Worm (Caenorhabditis elegans) whole organism, L1 larva: Measurements from ENCODE around the gene smoc-1.

Source experiments
- C04F5.9 ChIP-seq: sonication (generic microtip); optimal IDR thresholded peaks from 2 replicates; lab custom pipeline; 2016; ENCODE audit warnings: missing genetic modification characterization, missing compliant biosample characterization
- C16A3.4 ChIP-seq: fragments of 150-350 bp; optimal IDR thresholded peaks from 2 replicates; lab custom pipeline; 2014; ENCODE audit warnings: missing biosample characterization, missing genetic modification characterization
- C34B4.2 ChIP-seq: sonication (generic microtip); optimal IDR thresholded peaks from 2 replicates; lab custom pipeline; 2017; ENCODE audit warnings: mild to moderate bottlenecking, missing genetic modification characterization, missing compliant biosample characterization
- Y116A8C.19 ChIP-seq: sonication (generic microtip); optimal IDR thresholded peaks from 2 replicates; lab custom pipeline; 2016; ENCODE audit warnings: missing compliant biosample characterization, missing genetic modification characterization, borderline replicate concordance
- alr-1 ChIP-seq: fragments of 200-800 bp; sonication (Bioruptor generic); optimal IDR thresholded peaks from 2 replicates; lab custom pipeline; 2018; ENCODE audit warnings: borderline replicate concordance, mild to moderate bottlenecking, missing genetic modification characterization, missing compliant biosample characterization
- aly-2 ChIP-seq: fragments of 150-350 bp; optimal IDR thresholded peaks from 2 replicates; lab custom pipeline; 2014; ENCODE audit warnings: missing biosample characterization, missing genetic modification characterization
- ama-1 ChIP-seq: fragments of 150-350 bp; optimal IDR thresholded peaks from 2 replicates; lab custom pipeline; 2014
- blmp-1 ChIP-seq: fragments of 150-350 bp; optimal IDR thresholded peaks from 2 replicates; lab custom pipeline; 2014; ENCODE audit warnings: missing biosample characterization, missing genetic modification characterization
- ceh-88 ChIP-seq: fragments of 200-800 bp; sonication (Bioruptor generic); IDR thresholded peaks from 2 replicates; pipeline ENCODE4 v1.3.6; 2022; ENCODE audit warnings: missing genetic modification characterization, missing compliant biosample characterization
- ces-1 ChIP-seq: fragments of 150-350 bp; optimal IDR thresholded peaks from 2 replicates; lab custom pipeline; 2014; ENCODE audit warnings: missing biosample characterization, missing genetic modification reagents, missing genetic modification characterization
- dpl-1 ChIP-seq, 3 experiments: fragments of 150-350 bp in 2 of 3; sonication (generic microtip) in 1 of 3; optimal IDR thresholded peaks; 2 replicates each; lab custom pipeline; 2014 to 2017; ENCODE audit warnings: missing biosample characterization in 3 of 3, missing genetic modification characterization in 3 of 3, missing genetic modification reagents in 3 of 3
- efl-3 ChIP-seq: fragments of 200-800 bp; sonication (Bioruptor generic); optimal IDR thresholded peaks from 2 replicates; lab custom pipeline; 2018; ENCODE audit warnings: mild to moderate bottlenecking, missing genetic modification characterization, missing compliant biosample characterization
- egl-13 ChIP-seq: sonication (generic microtip); optimal IDR thresholded peaks from 2 replicates; lab custom pipeline; 2016; ENCODE audit warnings: missing genotype, missing genetic modification reagents, missing genetic modification characterization, missing compliant biosample characterization
- egl-27 ChIP-seq, 2 experiments: fragments of 150-350 bp in 1 of 2; sonication (generic microtip); optimal IDR thresholded peaks; 3 replicates each; lab custom pipeline; 2017 to 2018; ENCODE audit warnings: missing biosample characterization in 2 of 2, missing genetic modification characterization in 2 of 2, missing genetic modification reagents in 2 of 2
- elt-2 ChIP-seq: sonication (generic microtip); optimal IDR thresholded peaks from 2 replicates; lab custom pipeline; 2016; ENCODE audit warnings: missing genetic modification characterization, mild to moderate bottlenecking, inconsistent platforms, missing compliant biosample characterization, missing genetic modification reagents
- grh-1 ChIP-seq: fragments of 200-800 bp; sonication (Bioruptor generic); IDR thresholded peaks from 2 replicates; pipeline ENCODE4 v1.3.6; 2022; ENCODE audit warnings: missing genetic modification reagents, missing genetic modification characterization, missing compliant biosample characterization
- hlh-17 ChIP-seq: fragments of 200-800 bp; sonication (Bioruptor generic); optimal IDR thresholded peaks from 2 replicates; lab custom pipeline; 2018; ENCODE audit warnings: missing genetic modification characterization, mild to moderate bottlenecking, missing compliant biosample characterization, moderate library complexity, borderline replicate concordance
- hpl-2 ChIP-seq: fragments of 150-350 bp; optimal IDR thresholded peaks from 2 replicates; lab custom pipeline; 2014; ENCODE audit warnings: missing biosample characterization, missing genetic modification reagents, missing genetic modification characterization
- irx-1 ChIP-seq: sonication (generic microtip); optimal IDR thresholded peaks from 2 replicates; lab custom pipeline; 2016; ENCODE audit warnings: missing genetic modification characterization, missing compliant biosample characterization
- isw-1 ChIP-seq: fragments of 200-800 bp; sonication (Bioruptor generic); IDR thresholded peaks from 2 replicates; pipeline ENCODE4 v1.3.6; 2022; ENCODE audit warnings: missing genetic modification characterization, missing compliant biosample characterization
- lin-13 ChIP-seq: fragments of 150-350 bp; optimal IDR thresholded peaks from 2 replicates; lab custom pipeline; 2014; ENCODE audit warnings: missing biosample characterization, missing genetic modification reagents, missing genetic modification characterization
- lin-15B ChIP-seq: fragments of 150-350 bp; sonication (generic microtip); optimal IDR thresholded peaks from 3 replicates; lab custom pipeline; 2014; ENCODE audit warnings: missing biosample characterization, missing genetic modification characterization
- lin-35 ChIP-seq, 2 experiments: fragments of 150-350 bp; optimal IDR thresholded peaks; 2 replicates each; lab custom pipeline; 2014; ENCODE audit warnings: missing biosample characterization in 2 of 2, missing genetic modification characterization in 2 of 2, missing genetic modification reagents in 2 of 2
- lir-3 ChIP-seq: sonication (generic microtip); optimal IDR thresholded peaks from 2 replicates; lab custom pipeline; 2016; ENCODE audit warnings: mild to moderate bottlenecking, missing genetic modification characterization, moderate library complexity, missing compliant biosample characterization; ENCODE audit not compliant: poor library complexity
- lsy-2 ChIP-seq, 2 experiments: fragments of 150-350 bp; optimal IDR thresholded peaks; 2 replicates each; lab custom pipeline; 2014; ENCODE audit warnings: missing biosample characterization in 2 of 2, missing genetic modification characterization in 2 of 2
- mab-9 ChIP-seq: fragments of 200-800 bp; sonication (Bioruptor generic); IDR thresholded peaks from 2 replicates; pipeline ENCODE4 v1.3.6; 2022; ENCODE audit warnings: missing genetic modification reagents, missing genetic modification characterization, missing compliant biosample characterization
- mdl-1 ChIP-seq, 2 experiments: fragments of 150-350 bp; optimal IDR thresholded peaks; 2 replicates each; lab custom pipeline; 2014 to 2017; ENCODE audit warnings: missing biosample characterization in 2 of 2, missing genetic modification characterization in 2 of 2, inconsistent platforms in 1 of 2
- mep-1 ChIP-seq: fragments of 150-350 bp; optimal IDR thresholded peaks from 2 replicates; lab custom pipeline; 2014; ENCODE audit warnings: missing biosample characterization, missing genetic modification characterization
- nhr-11 ChIP-seq: fragments of 150-350 bp; optimal IDR thresholded peaks from 2 replicates; lab custom pipeline; 2014; ENCODE audit warnings: missing biosample characterization, missing genetic modification characterization
- nhr-20 ChIP-seq: sonication (generic microtip); optimal IDR thresholded peaks from 2 replicates; lab custom pipeline; 2016; ENCODE audit warnings: mild to moderate bottlenecking, missing genetic modification characterization, missing compliant biosample characterization
- nhr-237 ChIP-seq: fragments of 150-350 bp; optimal IDR thresholded peaks from 2 replicates; lab custom pipeline; 2014; ENCODE audit warnings: missing biosample characterization, missing genetic modification characterization
- nhr-47 ChIP-seq: sonication (generic microtip); optimal IDR thresholded peaks from 2 replicates; lab custom pipeline; 2016; ENCODE audit warnings: mild to moderate bottlenecking, missing genetic modification characterization, moderate library complexity, missing compliant biosample characterization
- nhr-71 ChIP-seq: sonication (generic microtip); optimal IDR thresholded peaks from 2 replicates; lab custom pipeline; 2016; ENCODE audit warnings: mild to moderate bottlenecking, missing genetic modification characterization, moderate library complexity, missing compliant biosample characterization
- nhr-90 ChIP-seq: sonication (generic microtip); optimal IDR thresholded peaks from 2 replicates; lab custom pipeline; 2016; ENCODE audit warnings: mild to moderate bottlenecking, missing genetic modification characterization, missing compliant biosample characterization; ENCODE audit not compliant: poor library complexity
- pag-3 ChIP-seq: sonication (generic microtip); optimal IDR thresholded peaks from 2 replicates; lab custom pipeline; 2017; ENCODE audit warnings: missing genetic modification characterization, mild to moderate bottlenecking, missing compliant biosample characterization, antibody characterized with exemption, borderline replicate concordance; ENCODE audit not compliant: insufficient read depth
- pax-3 ChIP-seq: fragments of 200-800 bp; sonication (Bioruptor generic); optimal IDR thresholded peaks from 2 replicates; lab custom pipeline; 2018; ENCODE audit warnings: mild to moderate bottlenecking, missing genetic modification characterization, moderate library complexity, missing compliant biosample characterization
- rnt-1 ChIP-seq: sonication (generic microtip); optimal IDR thresholded peaks from 2 replicates; lab custom pipeline; 2016; ENCODE audit warnings: mild to moderate bottlenecking, missing genetic modification characterization, moderate library complexity, missing compliant biosample characterization
- skn-1 ChIP-seq: fragments of 150-350 bp; optimal IDR thresholded peaks from 2 replicates; lab custom pipeline; 2014; ENCODE audit warnings: missing biosample characterization, missing genetic modification characterization
- snpc-4 ChIP-seq: fragments of 150-350 bp; optimal IDR thresholded peaks from 2 replicates; lab custom pipeline; 2014; ENCODE audit warnings: missing biosample characterization, missing genetic modification characterization
- snu-23 ChIP-seq: sonication (generic microtip); optimal IDR thresholded peaks from 2 replicates; lab custom pipeline; 2016; ENCODE audit warnings: missing genetic modification characterization, missing compliant biosample characterization
- sup-37 ChIP-seq: fragments of 200-800 bp; sonication (Bioruptor generic); optimal IDR thresholded peaks from 2 replicates; lab custom pipeline; 2018; ENCODE audit warnings: mild to moderate bottlenecking, missing genetic modification characterization, missing compliant biosample characterization
- swsn-7 ChIP-seq: sonication (generic microtip); optimal IDR thresholded peaks from 2 replicates; lab custom pipeline; 2016; ENCODE audit warnings: missing genetic modification characterization, missing compliant biosample characterization
- tlp-1 ChIP-seq: fragments of 150-350 bp; optimal IDR thresholded peaks from 2 replicates; lab custom pipeline; 2014; ENCODE audit warnings: missing biosample characterization, missing genetic modification characterization
- unc-130 ChIP-seq: fragments of 150-350 bp; optimal IDR thresholded peaks from 2 replicates; lab custom pipeline; 2017; ENCODE audit warnings: missing biosample characterization, missing genetic modification characterization, inconsistent platforms
- unc-30 ChIP-seq: sonication (generic microtip); optimal IDR thresholded peaks from 2 replicates; lab custom pipeline; 2017; ENCODE audit warnings: missing biosample characterization, missing genetic modification characterization
- unc-86 ChIP-seq: sonication (generic microtip); optimal IDR thresholded peaks from 2 replicates; lab custom pipeline; 2016; ENCODE audit warnings: missing genetic modification characterization, missing compliant biosample characterization
- unc-98 ChIP-seq: fragments of 200-800 bp; sonication (Bioruptor generic); IDR thresholded peaks from 2 replicates; pipeline ENCODE4 v1.3.6; 2022; ENCODE audit warnings: missing genetic modification characterization, missing compliant biosample characterization
- vab-15 ChIP-seq: sonication (generic microtip); optimal IDR thresholded peaks from 2 replicates; lab custom pipeline; 2017; ENCODE audit warnings: missing genotype, mild to moderate bottlenecking, missing genetic modification characterization, missing compliant biosample characterization
- xbp-1 ChIP-seq: sonication (generic microtip); optimal IDR thresholded peaks from 2 replicates; lab custom pipeline; 2016; ENCODE audit warnings: missing genetic modification characterization, missing compliant biosample characterization
- zip-4 ChIP-seq: fragments of 200-800 bp; sonication (Bioruptor generic); optimal IDR thresholded peaks from 2 replicates; lab custom pipeline; 2018; ENCODE audit warnings: mild to moderate bottlenecking, missing genetic modification characterization, moderate library complexity, missing compliant biosample characterization
- ztf-11 ChIP-seq, 2 experiments: sonication (generic microtip); optimal IDR thresholded peaks; 2 replicates each; lab custom pipeline; 2016 to 2017; ENCODE audit warnings: missing genetic modification characterization in 2 of 2, missing biosample characterization in 1 of 2, missing compliant biosample characterization in 1 of 2

The smoc-1 gene

DNA sequence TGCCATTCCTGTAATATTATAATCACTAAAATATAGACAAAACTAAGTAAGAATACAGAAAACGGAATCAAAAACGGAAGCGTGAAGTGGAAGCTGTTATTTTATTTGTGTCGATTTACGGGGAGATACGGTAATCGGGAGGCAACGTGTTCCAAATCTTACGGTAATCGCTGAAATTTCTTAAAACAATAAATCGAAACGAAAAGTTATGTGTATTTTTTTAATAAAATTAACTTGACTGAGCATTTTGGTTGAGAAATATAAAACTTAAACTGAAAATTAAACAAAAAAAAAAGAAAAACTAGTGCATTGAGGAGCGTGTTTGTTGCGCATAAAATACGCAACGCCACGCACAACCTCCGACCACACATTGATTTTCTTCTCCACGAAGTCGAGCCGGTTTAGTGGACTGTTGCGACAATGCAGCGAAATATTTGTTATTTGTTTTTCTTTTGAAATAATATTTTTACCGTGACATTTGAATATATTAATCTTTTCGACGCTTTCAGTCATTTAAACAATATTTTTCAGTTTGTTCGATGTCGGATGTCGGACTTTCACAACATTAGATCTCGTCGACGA, 7.0 kb downstream of the smoc-1 start, which contains the start of the genes F55A11.1 and syx-5 (continued):
- TF ChIP-seq lin-35 (GFP tag; optimal IDR thresholded peaks at IDR 0.05; lab: Kevin White, UChicago) (peak; percentile 78 to 79), tlp-1 (tag; lab: Kevin White, UChicago) (no peak), blmp-1 (tag; lab: Kevin White, UChicago) (peak; percentile 37), aly-2 (peak; percentile 86), mab-9 (GFP tag; lab: Robert Waterston, UW) (peak; percentile 87), xbp-1 (tag; lab: Kevin White, UChicago) (peak; percentile 100), lin-15B (tag; lab: Kevin White, UChicago) (peak; percentile 52), egl-27 (tag; optimal IDR thresholded peaks at IDR 0.05; lab: Kevin White, UChicago) (no peak), isw-1 (GFP tag; lab: Robert Waterston, UW) (peak; percentile 94), alr-1 (no peak), nhr-90 (tag; lab: Kevin White, UChicago) (peak; percentile 96), mep-1 (tag; lab: Kevin White, UChicago) (peak; percentile 93), ceh-88 (GFP tag; lab: Robert Waterston, UW) (peak; percentile 88), nhr-20 (tag; lab: Kevin White, UChicago) (peak; percentile 96), snu-23 (GFP tag; lab: Kevin White, UChicago) (peak; percentile 97), skn-1 (tag; lab: Kevin White, UChicago) (peak; percentile 34), unc-86 (peak; percentile 94), ces-1 (GFP tag; lab: Kevin White, UChicago) (no peak), nhr-47 (tag; lab: Kevin White, UChicago) (peak; percentile 98), pag-3 (no peak), nhr-237 (tag; lab: Kevin White, UChicago) (peak; percentile 50), efl-3 (GFP tag; lab: Kevin White, UChicago) (peak; percentile 81), nhr-11 (peak; percentile 83), lin-13 (GFP tag; lab: Kevin White, UChicago) (peak; percentile 75), swsn-7 (tag; lab: Kevin White, UChicago) (peak; percentile 96), C04F5.9 (tag; lab: Kevin White, UChicago) (peak; percentile 78), snpc-4 (peak; percentile 81), unc-130 (tag; lab: Kevin White, UChicago) (peak; percentile 67), egl-13 (peak; percentile 90), ztf-11 (tag; optimal IDR thresholded peaks at IDR 0.05; lab: Kevin White, UChicago) (peak; percentile 15 to 83), ama-1 (no peak), mdl-1 (tag; optimal IDR thresholded peaks at IDR 0.05; lab: Kevin White, UChicago) (peak in 1 of 2 experiments; percentile 72), lir-3 (tag; lab: Kevin White, UChicago) (peak; percentile 69), hpl-2 (GFP tag; lab: Kevin White, UChicago) (peak; percentile 50), elt-2 (tag; lab: Kevin White, UChicago) (peak; percentile 83), irx-1 (tag; lab: Kevin White, UChicago) (peak; percentile 98), C34B4.2 (peak; percentile 70), sup-37 (GFP tag; lab: Kevin White, UChicago) (peak; percentile 94), unc-30 (tag; lab: Kevin White, UChicago) (peak; percentile 28), grh-1 (GFP tag; lab: Robert Waterston, UW) (peak; percentile 92), unc-98 (GFP tag; lab: Robert Waterston, UW) (peak; percentile 42; the same call in 1 of the 2 replicates), C16A3.4 (peak; percentile 50), nhr-71 (tag; lab: Kevin White, UChicago) (peak; percentile 97), hlh-17 (GFP tag; lab: Kevin White, UChicago) (no peak), lsy-2 (tag; optimal IDR thresholded peaks at IDR 0.05; lab: Kevin White, UChicago) (peak; percentile 100), zip-4 (peak; percentile 92), dpl-1 (GFP tag; optimal IDR thresholded peaks at IDR 0.05; lab: Kevin White, UChicago) (peak; percentile 70 to 80 (median 78)), vab-15 (tag; lab: Kevin White, UChicago) (peak; percentile 40), rnt-1 (tag; lab: Kevin White, UChicago) (peak; percentile 58), pax-3 (tag; lab: Kevin White, UChicago) (peak; percentile 88), Y116A8C.19 (tag; lab: Kevin White, UChicago) (no peak)
